Fruit fly (Drosophila melanogaster): ENCODE results near the gene Toll-6.

The Toll-6 gene

DNA sequence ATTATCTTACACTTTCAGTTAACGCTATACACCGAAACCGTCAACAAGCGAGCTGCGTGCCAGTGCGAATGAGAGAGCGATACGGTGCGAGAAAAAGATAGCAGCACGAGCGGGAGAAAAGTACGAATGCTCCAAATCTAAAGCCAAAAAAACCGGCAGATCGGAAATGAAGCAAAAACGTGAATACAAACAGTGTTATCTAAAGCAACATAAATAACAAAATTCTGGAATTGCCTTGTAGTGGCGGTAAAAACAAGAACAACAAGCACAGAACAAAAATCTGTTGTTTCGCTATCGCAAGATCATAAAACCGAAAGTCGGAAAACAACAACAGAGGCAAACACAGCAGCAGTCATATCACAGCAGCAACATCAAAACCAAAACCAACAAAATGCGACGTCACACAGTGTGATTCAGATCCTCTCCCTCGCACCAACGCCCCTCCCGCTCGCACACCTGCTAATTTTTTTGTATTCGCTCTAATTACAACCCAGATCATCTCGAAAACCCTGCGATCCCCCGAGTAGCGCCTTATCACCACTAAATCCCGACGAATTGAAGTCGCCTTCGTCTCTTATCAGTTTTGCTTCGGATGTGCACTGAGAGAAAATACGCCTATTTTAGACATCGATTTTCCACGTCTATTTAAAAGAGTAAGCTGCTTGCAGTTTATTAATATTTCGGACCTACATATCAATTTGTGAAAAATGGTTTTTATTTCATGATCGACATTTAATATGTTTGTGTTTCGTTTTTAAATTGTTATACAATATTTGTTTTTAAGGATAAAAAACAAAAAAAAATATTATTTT lies 32.1 kb upstream of the Toll-6 start, which contains the start of gene CG7255 (continued):
- TF ChIP-seq CG13894 (tag; optimal IDR thresholded peaks at IDR 0.05) (peak; percentile 46), cad (GFP tag; optimal IDR thresholded peaks at IDR 0.05) (no peak), fd64A (GFP tag; optimal IDR thresholded peaks at IDR 0.05) (peak; percentile 20), CG3838 (GFP tag; optimal IDR thresholded peaks at IDR 0.05) (no peak), grn (GFP tag; optimal IDR thresholded peaks at IDR 0.05) (peak; percentile 82), croc (GFP tag; conservative IDR thresholded peaks at IDR 0.05) (no peak), CG12942 (GFP tag; optimal IDR thresholded peaks at IDR 0.05) (no peak), Sry-δ (GFP tag; optimal IDR thresholded peaks at IDR 0.05) (no peak), CG31388 (GFP tag; optimal IDR thresholded peaks at IDR 0.05) (no peak), inv (GFP tag; IDR thresholded peaks at IDR 0.05; ENCODE audit: partially characterized antibody) (no peak), lmd (GFP tag; IDR thresholded peaks at IDR 0.05) (peak; percentile 23; the same call in 1 of the 2 replicates), Meics (GFP tag; optimal IDR thresholded peaks at IDR 0.05) (peak; percentile 19), gcm (GFP tag; optimal IDR thresholded peaks at IDR 0.05) (no peak), da (GFP tag; optimal IDR thresholded peaks at IDR 0.05) (no peak), stc (GFP tag; IDR thresholded peaks at IDR 0.05) (no peak), kni (GFP tag; optimal IDR thresholded peaks at IDR 0.05) (peak; percentile 6), CG12769 (tag; optimal IDR thresholded peaks at IDR 0.05) (peak; percentile 77), ATbp (GFP tag; optimal IDR thresholded peaks at IDR 0.05) (peak; percentile 10), E2f2 (GFP tag; IDR thresholded peaks at IDR 0.05) (no peak), dmrt11E (tag; optimal IDR thresholded peaks at IDR 0.05) (peak; percentile 46), CG1024 (GFP tag; IDR thresholded peaks at IDR 0.05) (peak; percentile 33; the same call in 1 of the 2 replicates), CG14441 (GFP tag; IDR thresholded peaks at IDR 0.05) (no peak), ttk (GFP tag; IDR thresholded peaks at IDR 0.05) (0 out of 2 replicates have a peak, but pooled peaks have one; percentile 24), CG2199 (GFP tag; IDR thresholded peaks at IDR 0.05) (0 out of 3 replicates have a peak, but pooled peaks have one; percentile 22), insv (GFP tag; optimal IDR thresholded peaks at IDR 0.05) (no peak), Mad (GFP tag; optimal IDR thresholded peaks at IDR 0.05) (no peak), Usf (GFP tag; optimal IDR thresholded peaks at IDR 0.05) (no peak), bsh (GFP tag; optimal IDR thresholded peaks at IDR 0.05) (peak in 1 of 2 experiments; percentile 4), CG17568 (GFP tag; optimal IDR thresholded peaks at IDR 0.05) (no peak), pros (GFP tag; optimal IDR thresholded peaks at IDR 0.05) (no peak), Med (GFP tag) (peak; percentile 42), Spps (tag; optimal IDR thresholded peaks at IDR 0.05) (no peak), crol (GFP tag; IDR thresholded peaks at IDR 0.05) (peak; percentile 80), row (GFP tag; IDR thresholded peaks at IDR 0.05) (peak; percentile 32; the same call in 2 of the 3 replicates), CG15479 (GFP tag; optimal IDR thresholded peaks at IDR 0.05) (peak; percentile 85), ci (GFP tag; IDR thresholded peaks at IDR 0.05) (peak; percentile 13; the same call in 1 of the 3 replicates), pita (GFP tag; optimal IDR thresholded peaks at IDR 0.05) (no peak), CG4707 (GFP tag; optimal IDR thresholded peaks at IDR 0.05) (no peak), sug (tag; optimal IDR thresholded peaks at IDR 0.05) (peak; percentile 81), grau (tag; optimal IDR thresholded peaks at IDR 0.05) (peak; percentile 9), zf30C (GFP tag; optimal IDR thresholded peaks at IDR 0.05) (peak; percentile 66), CG7556 (GFP tag; optimal IDR thresholded peaks at IDR 0.05) (peak; percentile 31), CG10366 (GFP tag; IDR thresholded peaks at IDR 0.05) (peak; percentile 8; the same call in 1 of the 2 replicates), onecut (GFP tag; IDR thresholded peaks at IDR 0.05) (no peak), CG10267 (tag; optimal IDR thresholded peaks at IDR 0.05) (peak; percentile 10), CG12659 (GFP tag; optimal IDR thresholded peaks at IDR 0.05) (no peak), jing (GFP tag; optimal IDR thresholded peaks at IDR 0.05) (no peak), sr (GFP tag; IDR thresholded peaks at IDR 0.05) (no peak), CG11085 (GFP tag; IDR thresholded peaks at IDR 0.05) (no peak)

All from whole organism, embryonic.